Fruit fly (Drosophila melanogaster) whole organism, wandering third instar larva: ENCODE measurements around the gene CG33325.

Experiments
- Abd-B ChIP-seq: fragments of >200 bp; optimal IDR thresholded peaks from 2 replicates; lab custom pipeline; 2017; ENCODE audit warnings: missing biosample characterization, missing genetic modification characterization
- CG32264 ChIP-seq: fragments of 200-800 bp; sonication (Bioruptor generic); optimal IDR thresholded peaks from 2 replicates; lab custom pipeline; 2016; ENCODE audit warnings: missing biosample characterization, missing genetic modification characterization
- CG9705 ChIP-seq: fragments of 200-800 bp; sonication (Bioruptor generic); optimal IDR thresholded peaks from 2 replicates; lab custom pipeline; 2018; ENCODE audit warnings: missing biosample characterization, mild to moderate bottlenecking, missing genetic modification characterization
- CrebA ChIP-seq: fragments of 200-800 bp; sonication (Bioruptor generic); optimal IDR thresholded peaks from 2 replicates; lab custom pipeline; 2016; ENCODE audit warnings: missing biosample characterization, mild to moderate bottlenecking, missing genetic modification characterization, borderline replicate concordance
- Dfd ChIP-seq: fragments of >200 bp; optimal IDR thresholded peaks from 2 replicates; lab custom pipeline; 2017; ENCODE audit warnings: missing biosample characterization, missing genetic modification characterization
- Dif ChIP-seq: fragments of 200-275, 200-300 bp; sonication (Bioruptor generic); optimal IDR thresholded peaks from 2 replicates; lab custom pipeline; 2018; ENCODE audit warnings: missing biosample characterization, missing genetic modification characterization; ENCODE audit not compliant: partially characterized antibody
- GATAd ChIP-seq: sonication (Bioruptor generic); optimal IDR thresholded peaks from 2 replicates; lab custom pipeline; 2016; ENCODE audit warnings: missing biosample characterization, missing genetic modification characterization
- HLH106 ChIP-seq: fragments of 200-800 bp; optimal IDR thresholded peaks from 3 replicates; lab custom pipeline; 2019; ENCODE audit warnings: missing biosample characterization, mild to moderate bottlenecking, missing genetic modification characterization, moderate library complexity
- Hnf4 ChIP-seq: fragments of 200-800 bp; sonication (Bioruptor generic); optimal IDR thresholded peaks from 2 replicates; lab custom pipeline; 2016; ENCODE audit warnings: missing biosample characterization, mild to moderate bottlenecking, missing genetic modification characterization
- Hr78 ChIP-seq: fragments of >200 bp; optimal IDR thresholded peaks from 2 replicates; lab custom pipeline; 2017; ENCODE audit warnings: missing biosample characterization, missing genetic modification characterization
- Hr83 ChIP-seq: fragments of 200-300 bp; sonication (Bioruptor generic); optimal IDR thresholded peaks from 2 replicates; lab custom pipeline; 2016; ENCODE audit warnings: missing biosample characterization, mild to moderate bottlenecking, missing genetic modification characterization, moderate library complexity; ENCODE audit not compliant: poor library complexity, severe bottlenecking
- Jra ChIP-seq: sonication (Bioruptor generic); optimal IDR thresholded peaks from 2 replicates; lab custom pipeline; 2016; ENCODE audit warnings: missing biosample characterization, missing genetic modification characterization
- Myc ChIP-seq: fragments of >200 bp; optimal IDR thresholded peaks from 2 replicates; lab custom pipeline; 2017
- N ChIP-seq: fragments of >200 bp; optimal IDR thresholded peaks from 2 replicates; lab custom pipeline; 2018; ENCODE audit warnings: missing biosample characterization, missing external identifiers, missing genetic modification characterization
- OdsH ChIP-seq: fragments of 200-800 bp; sonication (Bioruptor generic); optimal IDR thresholded peaks from 2 replicates; lab custom pipeline; 2016; ENCODE audit warnings: missing biosample characterization, mild to moderate bottlenecking, missing genetic modification characterization
- Rel ChIP-seq, 2 experiments: fragments of 200-800 bp; sonication (Bioruptor generic) in 1 of 2; optimal IDR thresholded peaks; 2 replicates in 1 of 2; 3 replicates in 1 of 2; lab custom pipeline; 2016 to 2019; ENCODE audit warnings: mild to moderate bottlenecking in 2 of 2, missing biosample characterization in 2 of 2, missing genetic modification characterization in 2 of 2, moderate library complexity in 1 of 2
- Sp1 ChIP-seq: fragments of 200-800 bp; sonication (Bioruptor generic); optimal IDR thresholded peaks from 3 replicates; lab custom pipeline; 2019; ENCODE audit warnings: missing biosample characterization, mild to moderate bottlenecking, missing genetic modification characterization, moderate library complexity
- Vsx2 ChIP-seq: fragments of 200-300, 225-300 bp; sonication (Bioruptor generic); optimal IDR thresholded peaks from 2 replicates; lab custom pipeline; 2018; ENCODE audit warnings: missing biosample characterization, missing genetic modification characterization; ENCODE audit not compliant: partially characterized antibody
- brk ChIP-seq: fragments of 200-800 bp; sonication (Bioruptor generic); optimal IDR thresholded peaks from 2 replicates; lab custom pipeline; 2016; ENCODE audit warnings: missing biosample characterization, mild to moderate bottlenecking, missing genetic modification characterization
- dl ChIP-seq, 2 experiments: fragments of 175-275, 200-275 bp in 1 of 2; fragments of 200-275 bp in 1 of 2; sonication (Bioruptor generic); optimal IDR thresholded peaks; lab custom pipeline; 2018; ENCODE audit warnings: mild to moderate bottlenecking in 2 of 2, missing biosample characterization in 2 of 2, missing genetic modification characterization in 2 of 2, moderate library complexity in 2 of 2; ENCODE audit not compliant: partially characterized antibody in 2 of 2, insufficient read depth in 1 of 2
- dmrt93B ChIP-seq: fragments of 200-800 bp; sonication (Bioruptor generic); optimal IDR thresholded peaks from 2 replicates; lab custom pipeline; 2018; ENCODE audit warnings: missing biosample characterization, mild to moderate bottlenecking, missing genetic modification characterization
- dsf ChIP-seq: sonication (Bioruptor generic); optimal IDR thresholded peaks from 2 replicates; lab custom pipeline; 2016; ENCODE audit warnings: missing biosample characterization, missing genetic modification characterization, borderline replicate concordance
- ey ChIP-seq: fragments of 200-800 bp; sonication (Bioruptor generic); optimal IDR thresholded peaks from 2 replicates; lab custom pipeline; 2016; ENCODE audit warnings: missing biosample characterization, missing genetic modification characterization
- foxo ChIP-seq, 2 experiments: fragments of 200-800 bp; sonication (Bioruptor generic); optimal IDR thresholded peaks; 2 replicates in 1 of 2; 3 replicates in 1 of 2; lab custom pipeline; 2016 to 2017; ENCODE audit warnings: missing biosample characterization in 2 of 2, missing genetic modification characterization in 2 of 2
- fru ChIP-seq: fragments of 200-800 bp; sonication (Bioruptor generic); optimal IDR thresholded peaks from 3 replicates; lab custom pipeline; 2016; ENCODE audit warnings: missing biosample characterization, mild to moderate bottlenecking, missing genetic modification characterization
- h ChIP-seq: fragments of 200-800 bp; sonication (Bioruptor generic); optimal IDR thresholded peaks from 3 replicates; lab custom pipeline; 2016; ENCODE audit warnings: missing biosample characterization, mild to moderate bottlenecking, missing genetic modification characterization
- jim ChIP-seq: fragments of 175-275, 200-325 bp; sonication (Bioruptor generic); optimal IDR thresholded peaks from 2 replicates; lab custom pipeline; 2016; ENCODE audit warnings: missing biosample characterization, mild to moderate bottlenecking, missing genetic modification characterization
- lola ChIP-seq: fragments of >200 bp; optimal IDR thresholded peaks from 2 replicates; lab custom pipeline; 2017; ENCODE audit warnings: missing biosample characterization, missing genetic modification characterization
- pan ChIP-seq: fragments of >200 bp; optimal IDR thresholded peaks from 2 replicates; lab custom pipeline; 2017
- psq ChIP-seq: fragments of 200-800 bp; sonication (Bioruptor generic); optimal IDR thresholded peaks from 3 replicates; lab custom pipeline; 2017; ENCODE audit warnings: missing biosample characterization, mild to moderate bottlenecking, missing genetic modification characterization, moderate library complexity
- rgr ChIP-seq: fragments of 200-800 bp; sonication (Bioruptor generic); optimal IDR thresholded peaks from 3 replicates; lab custom pipeline; 2016; ENCODE audit warnings: missing biosample characterization, mild to moderate bottlenecking, missing genetic modification characterization
- sage ChIP-seq: fragments of 200-800 bp; sonication (Bioruptor generic); optimal IDR thresholded peaks from 2 replicates; lab custom pipeline; 2016; ENCODE audit warnings: missing biosample characterization, mild to moderate bottlenecking, missing genetic modification characterization
- sv ChIP-seq: fragments of 200-800 bp; sonication (Bioruptor generic); optimal IDR thresholded peaks from 3 replicates; lab custom pipeline; 2016; ENCODE audit warnings: missing biosample characterization, missing genetic modification characterization
- tai ChIP-seq: sonication (Bioruptor generic); optimal IDR thresholded peaks from 2 replicates; lab custom pipeline; 2016; ENCODE audit warnings: missing biosample characterization, missing genetic modification characterization
- usp ChIP-seq: fragments of >200 bp; optimal IDR thresholded peaks from 2 replicates; lab custom pipeline; 2017; ENCODE audit warnings: missing biosample characterization, missing genetic modification characterization
- woc ChIP-seq: sonication (Bioruptor generic); optimal IDR thresholded peaks from 2 replicates; lab custom pipeline; 2016; ENCODE audit warnings: missing biosample characterization, mild to moderate bottlenecking, missing genetic modification characterization

CG33325 gene

DNA sequence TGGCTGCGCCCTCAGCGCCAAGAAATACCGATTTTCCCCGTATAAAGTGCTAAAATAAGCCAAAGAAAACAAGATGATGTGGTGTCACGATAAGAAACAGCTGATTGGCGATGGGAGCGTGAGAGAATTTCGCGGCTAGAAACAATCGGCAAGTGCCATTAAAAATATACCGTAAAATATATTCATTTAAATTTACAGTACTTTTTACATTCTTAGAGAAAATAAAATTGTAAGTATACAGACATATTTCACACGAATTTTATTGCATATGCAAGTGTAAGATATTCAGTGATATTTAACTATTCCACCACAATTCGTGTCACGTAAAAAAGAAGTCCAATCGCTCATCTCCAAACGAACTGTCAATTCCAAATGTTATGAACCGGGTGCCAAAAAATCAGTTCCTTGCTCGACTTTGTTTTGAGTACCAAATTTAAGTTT lies 3.3 kb downstream of the CG33325 start, which contains the start of the genes Unc50, CG11755 and CG8043 (continued):
- TF ChIP-seq brk (GFP tag; lab: Kevin White, UChicago), result no peak
- TF ChIP-seq, all 38 proteins: peak for 20

DNA sequence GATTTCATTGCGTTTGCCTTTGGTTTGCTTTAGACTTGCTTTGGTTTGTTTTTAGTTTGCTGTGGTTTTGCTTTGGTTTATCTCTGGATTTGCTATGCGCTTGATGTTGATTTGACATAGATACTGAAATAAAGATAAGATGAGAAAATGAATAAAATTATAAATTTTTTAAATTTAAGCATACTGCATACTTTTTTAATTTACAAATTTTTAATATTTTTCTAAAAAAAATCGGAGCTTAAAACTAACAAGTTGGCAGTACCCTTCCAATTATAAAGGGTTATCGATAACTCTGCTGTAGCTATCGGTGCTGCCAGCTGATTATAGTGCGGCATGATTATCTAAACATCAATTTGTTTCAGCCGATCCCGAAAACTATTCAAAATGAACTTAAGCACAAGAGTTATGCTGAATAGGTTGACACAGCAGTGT lies 6.0 kb downstream of the CG33325 start, which contains the start of gene mRpL19:
mRpL19 (plus strand) TSS at position 307 of the 432 bp plus-strand sequence.
- no peak for TF ChIP-seq N (GFP tag; lab: Kevin White, UChicago)
- no peak for TF ChIP-seq brk (GFP tag; lab: Kevin White, UChicago)
- TF ChIP-seq woc (GFP tag; lab: Kevin White, UChicago), result peak; percentile 15
- TF ChIP-seq lola (GFP tag; lab: Kevin White, UChicago), result no peak
- TF ChIP-seq Vsx2 (GFP tag; lab: Kevin White, UChicago), result no peak
- no peak for TF ChIP-seq ey (GFP tag; lab: Kevin White, UChicago)
- TF ChIP-seq foxo (GFP tag; optimal IDR thresholded peaks at IDR 0.05; lab: Kevin White, UChicago), result peak in 1 of 2 experiments; percentile 45
- peak; percentile 15 for TF ChIP-seq psq (GFP tag; lab: Kevin White, UChicago)
- peak; percentile 37 for TF ChIP-seq sage (GFP tag; lab: Kevin White, UChicago)
- TF ChIP-seq jim, result no peak
- TF ChIP-seq Rel (GFP tag; optimal IDR thresholded peaks at IDR 0.05; lab: Kevin White, UChicago), result no peak
- TF ChIP-seq Rel (tag; optimal IDR thresholded peaks at IDR 0.05; lab: Kevin White, UChicago), result peak; percentile 0
- TF ChIP-seq fru (GFP tag; lab: Kevin White, UChicago), result peak; percentile 28
- no peak for TF ChIP-seq GATAd
- TF ChIP-seq CrebA (GFP tag; lab: Kevin White, UChicago), result no peak
- TF ChIP-seq Hnf4 (GFP tag; lab: Kevin White, UChicago), result peak; percentile 26
- no peak for TF ChIP-seq Hr83 (GFP tag; lab: Kevin White, UChicago)
- TF ChIP-seq CG9705 (GFP tag; lab: Kevin White, UChicago), result no peak
- no peak for TF ChIP-seq pan (lab: Kevin White, UChicago)
- TF ChIP-seq usp, result no peak
- peak; percentile 31 for TF ChIP-seq OdsH (GFP tag; lab: Kevin White, UChicago)
- TF ChIP-seq Sp1 (GFP tag; lab: Kevin White, UChicago), result peak; percentile 43
- no peak for TF ChIP-seq Jra (GFP tag; lab: Kevin White, UChicago)
- TF ChIP-seq HLH106 (tag; lab: Kevin White, UChicago), result peak; percentile 50
- peak; percentile 22 for TF ChIP-seq h (GFP tag; lab: Kevin White, UChicago)
- no peak for TF ChIP-seq Hr78 (GFP tag; lab: Kevin White, UChicago)
- TF ChIP-seq Dif (GFP tag; lab: Kevin White, UChicago), result no peak
- TF ChIP-seq Myc (lab: Kevin White, UChicago), result no peak
- TF ChIP-seq sv (GFP tag; lab: Kevin White, UChicago), result no peak
- no peak for TF ChIP-seq CG32264 (GFP tag; lab: Kevin White, UChicago)
- no peak for TF ChIP-seq Dfd
- no peak for TF ChIP-seq rgr (GFP tag; lab: Kevin White, UChicago)

- TF ChIP-seq ey (GFP tag; lab: Kevin White, UChicago), result peak; percentile 1
- TF ChIP-seq Jra (GFP tag; lab: Kevin White, UChicago), result peak; percentile 18
- no peak for TF ChIP-seq Vsx2 (GFP tag; lab: Kevin White, UChicago)
- no peak for TF ChIP-seq Sp1 (GFP tag; lab: Kevin White, UChicago)
- TF ChIP-seq Myc (lab: Kevin White, UChicago), result no peak
- no peak for TF ChIP-seq CG32264 (GFP tag; lab: Kevin White, UChicago)
- no peak for TF ChIP-seq Rel (GFP tag; optimal IDR thresholded peaks at IDR 0.05; lab: Kevin White, UChicago)
- TF ChIP-seq Rel (tag; optimal IDR thresholded peaks at IDR 0.05; lab: Kevin White, UChicago), result no peak
- TF ChIP-seq jim, result no peak
- no peak for TF ChIP-seq CG9705 (GFP tag; lab: Kevin White, UChicago)
- TF ChIP-seq foxo (GFP tag; optimal IDR thresholded peaks at IDR 0.05; lab: Kevin White, UChicago), result peak in 1 of 2 experiments; percentile 62
- no peak for TF ChIP-seq GATAd
- TF ChIP-seq fru (GFP tag; lab: Kevin White, UChicago), result peak; percentile 83
- TF ChIP-seq OdsH (GFP tag; lab: Kevin White, UChicago), result peak; percentile 47
- TF ChIP-seq dl (GFP tag; optimal IDR thresholded peaks at IDR 0.05; lab: Kevin White, UChicago; ENCODE audit: insufficient read depth in 1 of 2, partially characterized antibody in 2 of 2), result no peak
- TF ChIP-seq HLH106 (tag; lab: Kevin White, UChicago), result no peak
- no peak for TF ChIP-seq pan (lab: Kevin White, UChicago)
- no peak for TF ChIP-seq CrebA (GFP tag; lab: Kevin White, UChicago)
- TF ChIP-seq woc (GFP tag; lab: Kevin White, UChicago), result peak; percentile 55
- peak; percentile 11 for TF ChIP-seq sage (GFP tag; lab: Kevin White, UChicago)
- peak; percentile 6 for TF ChIP-seq dsf (GFP tag; lab: Kevin White, UChicago)
- TF ChIP-seq dmrt93B, result no peak
- TF ChIP-seq Hr83 (GFP tag; lab: Kevin White, UChicago), result peak; percentile 9
- TF ChIP-seq N (GFP tag; lab: Kevin White, UChicago), result no peak
- TF ChIP-seq usp, result no peak
- no peak for TF ChIP-seq Abd-B
- TF ChIP-seq Hnf4 (GFP tag; lab: Kevin White, UChicago), result peak; percentile 21
- TF ChIP-seq tai (GFP tag; lab: Kevin White, UChicago), result no peak
- peak; percentile 33 for TF ChIP-seq h (GFP tag; lab: Kevin White, UChicago)
- peak; percentile 61 for TF ChIP-seq rgr (GFP tag; lab: Kevin White, UChicago)
- TF ChIP-seq brk (GFP tag; lab: Kevin White, UChicago), result no peak
Measured at dm6 chr3R:8670529-8671491, 9.0 kb downstream of the CG33325 start, which contains the start of gene p. Gene p, minus strand, starts transcription at chr3R:8670684.
